Worm (Caenorhabditis elegans): Measurements from ENCODE around the gene str-27.

Gene str-27

ce11 chrV:15730459-15730858, 5.2 kb downstream of the str-27 start, which contains the start of gene Y6E2A.10:
Gene Y6E2A.10, minus strand, starts transcription at chrV:15730559.
- no peak for TF ChIP-seq ceh-82 (tag; optimal IDR thresholded peaks at IDR 0.05)

- TF ChIP-seq zag-1 (tag; optimal IDR thresholded peaks at IDR 0.05) (no peak), nhr-85 (tag) (no peak), sox-4 (tag; optimal IDR thresholded peaks at IDR 0.05) (no peak), ceh-8 (GFP tag; optimal IDR thresholded peaks at IDR 0.05) (no peak), jun-1 (tag; optimal IDR thresholded peaks at IDR 0.05) (no peak), ama-1 (optimal IDR thresholded peaks at IDR 0.05) (no peak), dpl-1 (GFP tag; optimal IDR thresholded peaks at IDR 0.05) (no peak), nhr-28 (tag; optimal IDR thresholded peaks at IDR 0.05) (no peak), efl-1 (optimal IDR thresholded peaks at IDR 0.05) (no peak), efl-1 (GFP tag; optimal IDR thresholded peaks at IDR 0.05 in 1 of 2) (no peak), elt-3 (tag; optimal IDR thresholded peaks at IDR 0.05) (no peak), lir-3 (tag; optimal IDR thresholded peaks at IDR 0.05; ENCODE audit: poor library complexity) (no peak), lin-35 (GFP tag; optimal IDR thresholded peaks at IDR 0.05) (no peak)
Observed at ce11 chrV:15726610-15727009, 9.0 kb downstream of the str-27 start, which contains the start of the genes irld-57 and sfxn-1.3. Gene irld-57, minus strand, starts transcription at chrV:15726710. Gene sfxn-1.3, plus strand, starts transcription at chrV:15726841.

ce11 chrV:15721888-15722287, 13.7 kb downstream of the str-27 start, which contains the start of gene srh-140:
Gene srh-140, plus strand, starts transcription at chrV:15722188.
- TF ChIP-seq nhr-28 (tag; optimal IDR thresholded peaks at IDR 0.05), result no peak
- no peak for TF ChIP-seq irx-1 (tag; optimal IDR thresholded peaks at IDR 0.05)
- TF ChIP-seq nhr-84 (tag; optimal IDR thresholded peaks at IDR 0.05), result no peak
- no peak for TF ChIP-seq rnt-1 (tag; optimal IDR thresholded peaks at IDR 0.05)
- TF ChIP-seq unc-130 (tag; optimal IDR thresholded peaks at IDR 0.05), result no peak

- TF ChIP-seq lir-3 (tag; optimal IDR thresholded peaks at IDR 0.05; ENCODE audit: poor library complexity), result no peak
- TF ChIP-seq Y116A8C.19 (tag; optimal IDR thresholded peaks at IDR 0.05; ENCODE audit: borderline replicate concordance), result no peak
- no peak for TF ChIP-seq elt-2 (tag; optimal IDR thresholded peaks at IDR 0.05)
- TF ChIP-seq hlh-4 (tag; optimal IDR thresholded peaks at IDR 0.05), result peak; percentile 95
- TF ChIP-seq sptf-1 (tag; optimal IDR thresholded peaks at IDR 0.05), result no peak
- TF ChIP-seq alr-1 (tag; optimal IDR thresholded peaks at IDR 0.05; ENCODE audit: borderline replicate concordance), result no peak
- no peak for TF ChIP-seq nhr-19 (GFP tag; conservative IDR thresholded peaks at IDR 0.05)
Observed at ce11 chrV:15721431-15721830, 14.2 kb downstream of the str-27 start.

DNA sequence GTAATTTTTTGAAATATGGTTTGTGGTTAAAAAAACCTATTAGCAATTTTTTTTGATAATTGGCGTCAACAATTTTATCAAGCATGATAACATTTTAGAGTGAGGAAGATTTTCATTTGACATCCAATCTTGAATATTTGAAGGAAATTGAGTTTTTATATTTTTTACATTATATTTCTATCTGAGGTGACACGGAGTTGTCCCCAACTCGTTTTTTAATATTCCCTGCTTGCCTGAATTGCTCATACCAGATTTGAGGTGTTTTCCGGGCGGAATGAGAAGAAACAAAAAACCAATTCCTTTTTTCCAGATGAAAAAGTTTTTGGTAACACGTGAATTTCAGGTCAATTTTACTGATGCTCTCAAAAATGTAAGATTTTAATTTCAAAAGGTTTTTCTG, 16.1 kb downstream of the str-27 start, which contains the start of gene Y6E2A.7:
TSS of gene Y6E2A.7 (plus strand) at position 301 of the 400 bp plus-strand sequence.
- TF ChIP-seq tlp-1 (tag; optimal IDR thresholded peaks at IDR 0.05) (no peak), skn-1 (tag; optimal IDR thresholded peaks at IDR 0.05) (no peak), nhr-47 (tag; optimal IDR thresholded peaks at IDR 0.05) (no peak), ztf-11 (tag; optimal IDR thresholded peaks at IDR 0.05) (no peak), sptf-1 (tag; optimal IDR thresholded peaks at IDR 0.05) (no peak), sup-37 (GFP tag; optimal IDR thresholded peaks at IDR 0.05) (no peak), blmp-1 (tag; optimal IDR thresholded peaks at IDR 0.05) (no peak), isw-1 (GFP tag; IDR thresholded peaks at IDR 0.05) (no peak), nhr-237 (tag; optimal IDR thresholded peaks at IDR 0.05) (no peak), efl-3 (GFP tag; optimal IDR thresholded peaks at IDR 0.05) (no peak), nhr-19 (GFP tag; conservative IDR thresholded peaks at IDR 0.05) (no peak), grh-1 (GFP tag; IDR thresholded peaks at IDR 0.05) (no peak), rnt-1 (tag; optimal IDR thresholded peaks at IDR 0.05) (no peak), fkh-8 (tag; optimal IDR thresholded peaks at IDR 0.05) (no peak), snpc-4 (tag; optimal IDR thresholded peaks at IDR 0.05) (no peak), unc-30 (tag; optimal IDR thresholded peaks at IDR 0.05) (no peak), swsn-7 (tag; optimal IDR thresholded peaks at IDR 0.05) (no peak)
